Worm (Caenorhabditis elegans) whole organism, late embryonic: ENCODE results near the gene B0432.1.

ENCODE experiments used
- C08G9.2 ChIP-seq: sonication (generic microtip); optimal IDR thresholded peaks from 2 replicates; lab custom pipeline; 2016; ENCODE audit warnings: mild to moderate bottlenecking, missing genetic modification characterization, moderate library complexity, missing compliant biosample characterization
- C38D4.7 ChIP-seq: fragments of 200-800 bp; sonication (Bioruptor generic); optimal IDR thresholded peaks from 2 replicates; lab custom pipeline; 2018; ENCODE audit warnings: mild to moderate bottlenecking, missing genetic modification characterization, moderate library complexity, missing compliant biosample characterization
- F13H6.1 ChIP-seq: sonication (generic microtip); optimal IDR thresholded peaks from 2 replicates; lab custom pipeline; 2016; ENCODE audit warnings: missing genetic modification characterization, missing compliant biosample characterization
- K02D7.2 ChIP-seq: sonication (generic microtip); optimal IDR thresholded peaks from 2 replicates; lab custom pipeline; 2017; ENCODE audit warnings: mild to moderate bottlenecking, missing genetic modification characterization, missing compliant biosample characterization
- Y22D7AL.16 ChIP-seq: sonication (generic microtip); optimal IDR thresholded peaks from 2 replicates; lab custom pipeline; 2016; ENCODE audit warnings: missing genetic modification characterization, missing compliant biosample characterization
- ama-1 ChIP-seq: fragments of 150-350 bp; optimal IDR thresholded peaks from 2 replicates; lab custom pipeline; 2014
- ceh-19 ChIP-seq: fragments of 200-800 bp; sonication (Bioruptor generic); optimal IDR thresholded peaks from 2 replicates; lab custom pipeline; 2018; ENCODE audit warnings: mild to moderate bottlenecking, missing genetic modification characterization, missing compliant biosample characterization
- ceh-2 ChIP-seq: sonication (generic microtip); optimal IDR thresholded peaks from 2 replicates; lab custom pipeline; 2016; ENCODE audit warnings: missing genotype, missing genetic modification characterization, missing compliant biosample characterization
- ceh-22 ChIP-seq: sonication (generic microtip); optimal IDR thresholded peaks from 2 replicates; lab custom pipeline; 2017; ENCODE audit warnings: missing biosample characterization, missing genetic modification characterization
- ceh-30 ChIP-seq: fragments of 150-350 bp; optimal IDR thresholded peaks from 2 replicates; lab custom pipeline; 2014; ENCODE audit warnings: missing biosample characterization, missing genetic modification characterization
- ceh-34 ChIP-seq: sonication (generic microtip); optimal IDR thresholded peaks from 2 replicates; lab custom pipeline; 2016; ENCODE audit warnings: mild to moderate bottlenecking, missing genetic modification characterization, missing compliant biosample characterization
- ceh-48 ChIP-seq: sonication (generic microtip); optimal IDR thresholded peaks from 2 replicates; lab custom pipeline; 2016; ENCODE audit warnings: missing genetic modification characterization, inconsistent platforms, missing compliant biosample characterization
- dmd-4 ChIP-seq: sonication (generic microtip); optimal IDR thresholded peaks from 2 replicates; lab custom pipeline; 2016; ENCODE audit warnings: borderline replicate concordance, missing genetic modification characterization, missing compliant biosample characterization
- dve-1 ChIP-seq: sonication (generic microtip); optimal IDR thresholded peaks from 2 replicates; lab custom pipeline; 2017; ENCODE audit warnings: antibody characterized with exemption, mild to moderate bottlenecking, missing genetic modification characterization, missing compliant biosample characterization
- eyg-1 ChIP-seq: sonication (generic microtip); optimal IDR thresholded peaks from 2 replicates; lab custom pipeline; 2016; ENCODE audit warnings: missing genotype, missing genetic modification characterization, missing compliant biosample characterization
- fax-1 ChIP-seq: sonication (generic microtip); optimal IDR thresholded peaks from 2 replicates; lab custom pipeline; 2016; ENCODE audit warnings: missing genotype, missing genetic modification characterization, missing compliant biosample characterization
- hlh-13 ChIP-seq: fragments of 200-800 bp; sonication (Bioruptor generic); optimal IDR thresholded peaks from 2 replicates; lab custom pipeline; 2018; ENCODE audit warnings: mild to moderate bottlenecking, missing genetic modification characterization, missing compliant biosample characterization
- hlh-15 ChIP-seq: sonication (generic microtip); optimal IDR thresholded peaks from 2 replicates; lab custom pipeline; 2016; ENCODE audit warnings: missing genetic modification characterization, missing compliant biosample characterization
- hlh-30 ChIP-seq: sonication (generic microtip); optimal IDR thresholded peaks from 2 replicates; lab custom pipeline; 2017; ENCODE audit warnings: antibody characterized with exemption, missing genetic modification characterization, missing compliant biosample characterization; ENCODE audit not compliant: insufficient read depth
- hlh-6 ChIP-seq: sonication (generic microtip); optimal IDR thresholded peaks from 2 replicates; lab custom pipeline; 2016; ENCODE audit warnings: missing genotype, missing genetic modification characterization, missing compliant biosample characterization
- hlh-8 ChIP-seq: sonication (generic microtip); optimal IDR thresholded peaks from 2 replicates; lab custom pipeline; 2016; ENCODE audit warnings: missing genotype, missing genetic modification characterization, missing compliant biosample characterization
- lim-6 ChIP-seq: sonication (generic microtip); optimal IDR thresholded peaks from 2 replicates; lab custom pipeline; 2016; ENCODE audit warnings: missing genetic modification characterization, missing compliant biosample characterization
- lin-11 ChIP-seq: fragments of 200-800 bp; sonication (Bioruptor generic); optimal IDR thresholded peaks from 2 replicates; lab custom pipeline; 2018; ENCODE audit warnings: mild to moderate bottlenecking, missing genetic modification characterization, missing compliant biosample characterization
- mec-3 ChIP-seq: sonication (generic microtip); optimal IDR thresholded peaks from 2 replicates; lab custom pipeline; 2016; ENCODE audit warnings: borderline replicate concordance, missing genetic modification characterization, missing compliant biosample characterization
- nfya-1 ChIP-seq: sonication (generic microtip); optimal IDR thresholded peaks from 2 replicates; lab custom pipeline; 2017; ENCODE audit warnings: missing genetic modification characterization, mild to moderate bottlenecking, missing compliant biosample characterization, antibody characterized with exemption, moderate library complexity
- nhr-232 ChIP-seq: sonication (generic microtip); optimal IDR thresholded peaks from 2 replicates; lab custom pipeline; 2016; ENCODE audit warnings: missing genetic modification characterization, missing compliant biosample characterization
- npax-4 ChIP-seq: sonication (generic microtip); optimal IDR thresholded peaks from 2 replicates; lab custom pipeline; 2016; ENCODE audit warnings: missing genetic modification characterization, missing compliant biosample characterization
- pag-3 ChIP-seq: sonication (generic microtip); optimal IDR thresholded peaks from 2 replicates; lab custom pipeline; 2016; ENCODE audit warnings: missing compliant biosample characterization, missing genetic modification characterization, borderline replicate concordance
- pat-9 ChIP-seq: fragments of 200-800 bp; sonication (Bioruptor generic); optimal IDR thresholded peaks from 2 replicates; lab custom pipeline; 2018; ENCODE audit warnings: mild to moderate bottlenecking, missing genetic modification characterization, moderate library complexity, missing compliant biosample characterization
- pax-1 ChIP-seq: fragments of 150-350 bp; optimal IDR thresholded peaks from 2 replicates; lab custom pipeline; 2014; ENCODE audit warnings: missing biosample characterization, missing genetic modification characterization
- pha-4 ChIP-seq: fragments of 150-350 bp; optimal IDR thresholded peaks from 2 replicates; lab custom pipeline; 2018; ENCODE audit warnings: missing biosample characterization, missing genetic modification reagents, missing genetic modification characterization
- pros-1 ChIP-seq: fragments of 150-350 bp; optimal IDR thresholded peaks from 2 replicates; lab custom pipeline; 2014; ENCODE audit warnings: missing biosample characterization, missing genetic modification reagents, missing genetic modification characterization
- ref-2 ChIP-seq: sonication (generic microtip); optimal IDR thresholded peaks from 2 replicates; lab custom pipeline; 2016; ENCODE audit warnings: missing genetic modification characterization, missing compliant biosample characterization
- sdc-2 ChIP-seq: sonication (generic microtip); optimal IDR thresholded peaks from 2 replicates; lab custom pipeline; 2016; ENCODE audit warnings: missing genotype, missing genetic modification characterization, missing compliant biosample characterization
- sox-2 ChIP-seq: fragments of 200-800 bp; sonication (Bioruptor generic); IDR thresholded peaks from 2 replicates; pipeline ENCODE4 v1.3.6; 2022; ENCODE audit warnings: missing genetic modification reagents, missing genetic modification characterization, missing compliant biosample characterization
- sox-4 ChIP-seq: sonication (generic microtip); optimal IDR thresholded peaks from 2 replicates; lab custom pipeline; 2017; ENCODE audit warnings: mild to moderate bottlenecking, missing genetic modification characterization, inconsistent platforms, missing compliant biosample characterization
- unc-42 ChIP-seq: sonication (generic microtip); optimal IDR thresholded peaks from 2 replicates; lab custom pipeline; 2016; ENCODE audit warnings: missing genotype, missing genetic modification characterization, missing compliant biosample characterization
- ztf-16 ChIP-seq: sonication (generic microtip); optimal IDR thresholded peaks from 2 replicates; lab custom pipeline; 2017; ENCODE audit warnings: missing genetic modification characterization, missing compliant biosample characterization

Gene B0432.1

DNA sequence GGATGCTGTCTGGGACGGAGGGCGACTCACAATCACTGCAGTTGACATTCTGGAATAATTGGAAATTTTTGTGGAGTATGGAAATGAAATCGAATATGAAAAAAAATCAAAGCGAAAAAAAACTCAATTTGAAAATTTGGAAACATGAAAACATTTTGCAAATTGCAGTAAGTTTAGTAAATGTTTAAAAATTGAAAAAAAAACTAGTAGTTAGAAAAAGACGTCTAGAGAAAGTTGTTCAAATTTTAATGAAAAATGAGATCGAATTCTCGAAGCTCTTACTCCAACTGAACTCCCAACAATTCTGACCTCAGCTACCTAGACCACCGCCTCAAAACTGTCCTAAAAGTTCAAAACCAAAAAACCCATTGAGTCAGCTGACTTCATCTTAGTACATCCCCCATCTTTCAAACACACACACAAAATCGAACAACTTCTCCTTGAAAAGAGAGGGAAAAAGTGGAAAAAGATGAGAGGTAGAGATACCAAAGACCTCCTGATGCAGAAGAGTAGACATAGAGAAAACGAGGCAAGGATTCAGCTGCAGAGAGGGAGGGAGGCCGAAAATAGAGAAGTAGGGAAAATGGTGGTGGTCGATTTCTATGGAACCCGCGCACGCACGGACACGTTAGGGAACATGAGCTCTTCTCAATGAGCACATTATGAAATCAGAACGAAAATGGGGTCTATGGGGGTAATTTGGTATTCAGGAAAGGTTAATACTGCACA, 26.0 kb downstream of the B0432.1 start, which contains the start of gene K01A2.10 (continued):
- TF ChIP-seq sox-4 (tag; lab: Kevin White, UChicago): no peak
- TF ChIP-seq hlh-13 (GFP tag; lab: Kevin White, UChicago): no peak
- TF ChIP-seq ztf-16 (tag; lab: Kevin White, UChicago): no peak
- TF ChIP-seq hlh-30 (tag; lab: Kevin White, UChicago): peak; percentile 63
- TF ChIP-seq sox-2 (GFP tag; lab: Robert Waterston, UW): no peak
- peak; percentile 12 for TF ChIP-seq sdc-2 (tag; lab: Kevin White, UChicago)
- peak; percentile 21 for TF ChIP-seq hlh-6 (tag; lab: Kevin White, UChicago)
- TF ChIP-seq mec-3 (tag; lab: Kevin White, UChicago): no peak
- TF ChIP-seq npax-4 (tag; lab: Kevin White, UChicago): no peak
- no peak for TF ChIP-seq ceh-2
- TF ChIP-seq pag-3 (tag; lab: Kevin White, UChicago): no peak
- TF ChIP-seq hlh-8 (tag; lab: Kevin White, UChicago): no peak
- TF ChIP-seq ceh-48 (tag; lab: Kevin White, UChicago): no peak
- TF ChIP-seq lim-6: no peak
- TF ChIP-seq ceh-19 (GFP tag; lab: Kevin White, UChicago): no peak
- TF ChIP-seq nhr-232 (tag; lab: Kevin White, UChicago): no peak
- no peak for TF ChIP-seq ceh-30 (tag; lab: Kevin White, UChicago)

DNA sequence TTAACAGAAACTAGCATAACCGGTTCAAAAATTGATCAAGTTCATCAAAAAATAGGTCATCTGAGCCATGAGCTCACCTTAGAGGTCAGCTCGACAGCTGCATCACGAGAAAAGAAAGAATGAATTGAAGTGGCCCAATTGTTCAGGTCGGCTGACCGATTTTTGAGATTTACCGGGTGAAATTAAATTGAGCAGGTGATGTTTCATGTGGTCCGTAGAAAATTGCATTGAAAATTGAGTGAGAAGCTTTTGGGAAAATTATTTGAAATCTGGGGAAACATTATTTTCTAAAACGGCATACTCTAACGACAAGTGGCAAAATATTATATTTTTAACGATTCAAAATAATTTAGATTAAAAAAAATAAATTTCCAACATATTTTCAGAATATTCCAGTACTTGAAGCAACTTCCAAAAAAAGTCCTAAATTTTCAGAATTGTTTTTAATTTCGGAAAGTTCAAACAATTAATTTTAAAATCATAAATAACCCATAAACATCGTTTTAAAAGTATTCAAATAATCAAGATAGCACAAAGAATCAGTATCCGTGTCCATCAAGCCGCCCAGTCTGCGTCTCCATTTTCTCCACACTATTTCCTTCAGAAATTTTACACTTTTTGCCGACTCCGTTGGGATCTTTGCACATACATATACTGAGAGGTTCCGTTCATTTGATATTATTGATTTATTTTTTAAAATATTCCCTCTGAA, 28.6 kb downstream of the B0432.1 start, which contains the start of gene sgcb-1:
sgcb-1 (plus strand) TSS at position 662 of the 712 bp plus-strand sequence.
- TF ChIP-seq eyg-1 (tag; lab: Kevin White, UChicago): no peak
- TF ChIP-seq ceh-2: no peak
- no peak for TF ChIP-seq pros-1 (tag; lab: Kevin White, UChicago)
- no peak for TF ChIP-seq pax-1 (tag; lab: Kevin White, UChicago)
- no peak for TF ChIP-seq dmd-4 (tag; lab: Kevin White, UChicago)
- no peak for TF ChIP-seq hlh-13 (GFP tag; lab: Kevin White, UChicago)
- no peak for TF ChIP-seq fax-1 (tag; lab: Kevin White, UChicago)
- no peak for TF ChIP-seq ref-2 (tag; lab: Kevin White, UChicago)
- TF ChIP-seq lin-11 (tag; lab: Kevin White, UChicago): no peak
- TF ChIP-seq pha-4 (tag; lab: Kevin White, UChicago): no peak
- no peak for TF ChIP-seq hlh-8 (tag; lab: Kevin White, UChicago)
- no peak for TF ChIP-seq lim-6
- no peak for TF ChIP-seq ceh-22 (tag; lab: Kevin White, UChicago)
- no peak for TF ChIP-seq npax-4 (tag; lab: Kevin White, UChicago)
- TF ChIP-seq pag-3 (tag; lab: Kevin White, UChicago): no peak
- TF ChIP-seq ztf-16 (tag; lab: Kevin White, UChicago): no peak

DNA sequence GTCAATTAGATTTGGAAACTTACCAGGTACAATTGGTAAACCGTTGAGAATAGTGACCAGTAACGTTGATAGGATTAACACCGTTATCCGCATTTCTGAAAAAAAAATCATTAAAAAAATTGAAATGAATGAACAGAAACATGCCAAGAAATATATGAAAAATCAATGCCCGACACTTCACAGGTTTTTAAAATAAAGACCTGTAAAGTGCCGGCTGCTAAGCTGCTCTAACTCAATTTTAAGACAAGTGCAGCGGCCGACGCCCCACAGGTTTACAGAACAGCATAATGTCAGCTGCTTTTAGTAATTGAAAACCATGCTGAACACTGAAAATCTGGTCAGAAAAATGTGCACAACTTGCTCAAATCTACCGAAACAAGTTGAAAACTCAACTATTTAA, 35.2 kb downstream of the B0432.1 start, which contains the start of gene cbn-1:
cbn-1 (minus strand) TSS at position 101 of the 400 bp plus-strand sequence.
- TF ChIP-seq ceh-34 (tag; lab: Kevin White, UChicago): no peak
- no peak for TF ChIP-seq eyg-1 (tag; lab: Kevin White, UChicago)
- TF ChIP-seq hlh-30 (tag; lab: Kevin White, UChicago): no peak
- TF ChIP-seq pat-9 (tag; lab: Kevin White, UChicago): no peak
- no peak for TF ChIP-seq C38D4.7 (GFP tag; lab: Kevin White, UChicago)
- TF ChIP-seq ama-1 (lab: Kevin White, UChicago): no peak
- TF ChIP-seq hlh-15 (tag; lab: Kevin White, UChicago): no peak
- TF ChIP-seq nhr-232 (tag; lab: Kevin White, UChicago): no peak
- no peak for TF ChIP-seq ceh-19 (GFP tag; lab: Kevin White, UChicago)
- no peak for TF ChIP-seq nfya-1
- TF ChIP-seq C08G9.2 (tag; lab: Kevin White, UChicago): no peak
- no peak for TF ChIP-seq dve-1 (tag; lab: Kevin White, UChicago)
- no peak for TF ChIP-seq unc-42
- no peak for TF ChIP-seq F13H6.1 (tag; lab: Kevin White, UChicago)
- no peak for TF ChIP-seq lin-11 (tag; lab: Kevin White, UChicago)
- TF ChIP-seq Y22D7AL.16 (tag; lab: Kevin White, UChicago): no peak
- no peak for TF ChIP-seq K02D7.2 (tag; lab: Kevin White, UChicago)
- TF ChIP-seq fax-1 (tag; lab: Kevin White, UChicago): no peak
- TF ChIP-seq ceh-2: no peak
